Fruit fly (Drosophila melanogaster) whole organism, embryonic: Measurements from ENCODE around the gene CG14668.

Experiments
- Antp ChIP-seq: fragments of 200-800 bp; sonication (Bioruptor generic); optimal IDR thresholded peaks from 3 replicates; lab custom pipeline; 2016; ENCODE audit warnings: missing biosample characterization, missing genetic modification characterization
- Asciz ChIP-seq: fragments of 200-800 bp; sonication (Bioruptor generic); optimal IDR thresholded peaks from 2 replicates; lab custom pipeline; 2017; ENCODE audit warnings: missing biosample characterization, mild to moderate bottlenecking, missing genetic modification characterization, missing genetic modification reagents
- CG10543 ChIP-seq: fragments of 200-800 bp; sonication (Bioruptor generic); optimal IDR thresholded peaks from 3 replicates; lab custom pipeline; 2017; ENCODE audit warnings: missing biosample characterization, mild to moderate bottlenecking, missing genetic modification characterization, moderate library complexity
- CG13624 ChIP-seq: fragments of 200-800 bp; sonication (Bioruptor generic); optimal IDR thresholded peaks from 2 replicates; lab custom pipeline; 2016; ENCODE audit warnings: missing biosample characterization, missing genetic modification characterization
- CG14050 ChIP-seq: fragments of 200-800 bp; sonication (Bioruptor generic); IDR thresholded peaks from 3 replicates; pipeline ENCODE4 v1.3.6; 2022; ENCODE audit warnings: missing biosample characterization, missing genetic modification characterization
- CG15514 ChIP-seq: fragments of 200-800 bp; sonication (Bioruptor generic); optimal IDR thresholded peaks from 3 replicates; lab custom pipeline; 2017; ENCODE audit warnings: missing biosample characterization, missing genetic modification characterization, mild to moderate bottlenecking, moderate library complexity, missing genetic modification reagents
- CG17361 ChIP-seq: fragments of 200-800 bp; sonication (Bioruptor generic); IDR thresholded peaks from 3 replicates; pipeline ENCODE4 v1.3.6; 2022; ENCODE audit warnings: missing biosample characterization, missing genetic modification characterization
- CG1832 ChIP-seq: fragments of 200-800 bp; sonication (Bioruptor generic); optimal IDR thresholded peaks from 2 replicates; lab custom pipeline; 2017; ENCODE audit warnings: missing biosample characterization, mild to moderate bottlenecking, missing genetic modification characterization, inconsistent platforms
- CG2120 ChIP-seq: fragments of 200-800 bp; sonication (Bioruptor generic); optimal IDR thresholded peaks from 3 replicates; lab custom pipeline; 2016; ENCODE audit warnings: missing biosample characterization, missing genetic modification characterization
- CG2129 ChIP-seq: fragments of 200-800 bp; sonication (Bioruptor generic); IDR thresholded peaks from 2 replicates; pipeline ENCODE4 v1.3.6; 2022; ENCODE audit warnings: missing biosample characterization, missing genetic modification characterization; ENCODE audit not compliant: partially characterized antibody
- CG31388 ChIP-seq: fragments of 200-800 bp; sonication (Bioruptor generic); optimal IDR thresholded peaks from 2 replicates; lab custom pipeline; 2016; ENCODE audit warnings: missing biosample characterization, missing genetic modification characterization
- CG3163 ChIP-seq: fragments of 200-800 bp; sonication (Bioruptor generic); optimal IDR thresholded peaks from 3 replicates; lab custom pipeline; 2016; ENCODE audit warnings: missing biosample characterization, missing genetic modification characterization
- CG4328 ChIP-seq: fragments of 200-800 bp; sonication (Bioruptor generic); optimal IDR thresholded peaks from 3 replicates; lab custom pipeline; 2017; ENCODE audit warnings: missing biosample characterization, missing genetic modification reagents, missing genetic modification characterization
- CG4707 ChIP-seq: fragments of 200-800 bp; sonication (Bioruptor generic); optimal IDR thresholded peaks from 2 replicates; lab custom pipeline; 2018; ENCODE audit warnings: missing biosample characterization, mild to moderate bottlenecking, missing genetic modification characterization, moderate library complexity
- CG6654 ChIP-seq: fragments of 200-800 bp; sonication (Bioruptor generic); optimal IDR thresholded peaks from 2 replicates; lab custom pipeline; 2017; ENCODE audit warnings: missing biosample characterization, mild to moderate bottlenecking, missing genetic modification characterization
- CG6689 ChIP-seq: fragments of 200-800 bp; sonication (Bioruptor generic); IDR thresholded peaks from 2 replicates; pipeline ENCODE4 v1.3.6; 2022; ENCODE audit warnings: missing biosample characterization, missing genetic modification characterization
- CG7357 ChIP-seq: fragments of 200-800 bp; sonication (Bioruptor generic); IDR thresholded peaks from 3 replicates; pipeline ENCODE4 v1.3.6; 2022; ENCODE audit warnings: missing biosample characterization, missing genetic modification characterization
- CG8281 ChIP-seq: fragments of 200-800 bp; sonication (Bioruptor generic); optimal IDR thresholded peaks from 2 replicates; lab custom pipeline; 2018; ENCODE audit warnings: missing biosample characterization, mild to moderate bottlenecking, missing genetic modification characterization, moderate library complexity
- CG9215 ChIP-seq: fragments of 200-800 bp; sonication (Bioruptor generic); IDR thresholded peaks from 2 replicates; pipeline ENCODE4 v1.3.6; 2022; ENCODE audit warnings: missing biosample characterization, missing genetic modification characterization
- CrebB ChIP-seq: fragments of 200-800 bp; sonication (Bioruptor generic); optimal IDR thresholded peaks from 3 replicates; lab custom pipeline; 2018; ENCODE audit warnings: missing biosample characterization, mild to moderate bottlenecking, missing genetic modification characterization
- Deaf1 ChIP-seq: fragments of 200-800 bp; optimal IDR thresholded peaks from 3 replicates; lab custom pipeline; 2019; ENCODE audit warnings: missing biosample characterization, mild to moderate bottlenecking, missing genetic modification characterization, moderate library complexity
- Dip2 ChIP-seq: fragments of 200-800 bp; sonication (Bioruptor generic); IDR thresholded peaks from 2 replicates; pipeline ENCODE4 v1.3.6; 2022; ENCODE audit warnings: missing biosample characterization, missing genetic modification characterization
- Dll ChIP-seq: fragments of 200-800 bp; sonication (Bioruptor generic); IDR thresholded peaks from 4 replicates; pipeline ENCODE4 v1.3.6; 2022; ENCODE audit warnings: missing biosample characterization, missing genetic modification characterization; ENCODE audit not compliant: partially characterized antibody
- Dref ChIP-seq: fragments of 200-800 bp; sonication (Bioruptor generic); IDR thresholded peaks from 2 replicates; pipeline ENCODE4 v1.3.6; 2022; ENCODE audit warnings: missing biosample characterization, missing genetic modification characterization
- Mrtf ChIP-seq: fragments of 200-800 bp; sonication (Bioruptor generic); IDR thresholded peaks from 3 replicates; pipeline ENCODE4 v1.3.6; 2022; ENCODE audit warnings: missing biosample characterization, missing genetic modification characterization
- NC2β ChIP-seq: fragments of 200-800 bp; sonication (Bioruptor generic); optimal IDR thresholded peaks from 2 replicates; lab custom pipeline; 2016; ENCODE audit warnings: missing biosample characterization, missing genetic modification characterization
- Sox100B ChIP-seq: fragments of 200-800 bp; sonication (Bioruptor generic); optimal IDR thresholded peaks from 3 replicates; lab custom pipeline; 2018; ENCODE audit warnings: missing biosample characterization, mild to moderate bottlenecking, missing genetic modification characterization
- TFAM ChIP-seq: fragments of 200-800 bp; sonication (Bioruptor generic); optimal IDR thresholded peaks from 2 replicates; lab custom pipeline; 2017; ENCODE audit warnings: missing biosample characterization, missing genetic modification characterization, inconsistent platforms
- ac ChIP-seq: fragments of 200-800 bp; sonication (Bioruptor generic); optimal IDR thresholded peaks from 3 replicates; lab custom pipeline; 2017; ENCODE audit warnings: missing biosample characterization, mild to moderate bottlenecking, missing genetic modification characterization
- ato ChIP-seq: fragments of 200-800 bp; sonication (Bioruptor generic); IDR thresholded peaks from 2 replicates; pipeline ENCODE4 v1.3.6; 2022; ENCODE audit warnings: missing biosample characterization, missing genetic modification characterization; ENCODE audit not compliant: partially characterized antibody
- chif ChIP-seq, 2 experiments: fragments of 200-800 bp; sonication (Bioruptor generic); optimal IDR thresholded peaks; 3 replicates each; lab custom pipeline; 2016; ENCODE audit warnings: missing biosample characterization in 2 of 2, missing genetic modification characterization in 2 of 2
- da ChIP-seq: fragments of 200-800 bp; sonication (Bioruptor generic); optimal IDR thresholded peaks from 2 replicates; lab custom pipeline; 2016; ENCODE audit warnings: missing biosample characterization, missing genetic modification characterization
- ems ChIP-seq: fragments of 200-800 bp; sonication (Bioruptor generic); optimal IDR thresholded peaks from 3 replicates; lab custom pipeline; 2016; ENCODE audit warnings: missing biosample characterization, missing genetic modification characterization
- ewg ChIP-seq: fragments of 200-800 bp; sonication (Bioruptor generic); optimal IDR thresholded peaks from 3 replicates; lab custom pipeline; 2017; ENCODE audit warnings: mild to moderate bottlenecking, missing biosample characterization, missing genetic modification reagents, missing genetic modification characterization
- fu2 ChIP-seq: fragments of 200-800 bp; sonication (Bioruptor generic); optimal IDR thresholded peaks from 2 replicates; lab custom pipeline; 2016; ENCODE audit warnings: missing biosample characterization, missing genetic modification characterization
- nerfin-2 ChIP-seq: fragments of 200-800 bp; sonication (Bioruptor generic); IDR thresholded peaks from 2 replicates; pipeline ENCODE4 v1.3.6; 2022; ENCODE audit warnings: missing biosample characterization, missing genetic modification characterization; ENCODE audit not compliant: partially characterized antibody
- sd ChIP-seq: fragments of 200-800 bp; sonication (Bioruptor generic); optimal IDR thresholded peaks from 3 replicates; lab custom pipeline; 2018; ENCODE audit warnings: missing biosample characterization, mild to moderate bottlenecking, missing genetic modification characterization, moderate library complexity
- sim ChIP-seq: fragments of 200-800 bp; sonication (Bioruptor generic); IDR thresholded peaks from 2 replicates; pipeline ENCODE4 v1.3.6; 2022; ENCODE audit warnings: missing biosample characterization, missing genetic modification characterization
- sima ChIP-seq: fragments of 200-800 bp; sonication (Bioruptor generic); optimal IDR thresholded peaks from 2 replicates; lab custom pipeline; 2016; ENCODE audit warnings: missing biosample characterization, missing genetic modification characterization
- sisA ChIP-seq: fragments of 200-800 bp; sonication (Bioruptor generic); IDR thresholded peaks from 2 replicates; pipeline ENCODE4 v1.3.6; 2022; ENCODE audit warnings: missing biosample characterization, missing genetic modification characterization
- slbo ChIP-seq: fragments of 200-800 bp; sonication (Bioruptor generic); IDR thresholded peaks from 2 replicates; pipeline ENCODE4 v1.3.6; 2022; ENCODE audit warnings: missing biosample characterization, missing genetic modification characterization
- ssp ChIP-seq: fragments of 200-800 bp; sonication (Bioruptor generic); IDR thresholded peaks from 2 replicates; pipeline ENCODE4 v1.3.6; 2022; ENCODE audit warnings: missing biosample characterization, missing genetic modification characterization
- tna ChIP-seq: fragments of 200-800 bp; sonication (Bioruptor generic); IDR thresholded peaks from 2 replicates; pipeline ENCODE4 v1.3.6; 2022; ENCODE audit warnings: missing biosample characterization, missing genetic modification characterization; ENCODE audit not compliant: partially characterized antibody
- unpg ChIP-seq: fragments of 200-800 bp; sonication (Bioruptor generic); optimal IDR thresholded peaks from 3 replicates; lab custom pipeline; 2018; ENCODE audit warnings: missing biosample characterization, mild to moderate bottlenecking, missing genetic modification characterization, moderate library complexity
- usp ChIP-seq: fragments of >200 bp; optimal IDR thresholded peaks from 2 replicates; lab custom pipeline; 2017; ENCODE audit warnings: missing biosample characterization, missing genetic modification characterization
- vfl ChIP-seq: fragments of 200-800 bp; sonication (Bioruptor generic); optimal IDR thresholded peaks from 2 replicates; lab custom pipeline; 2016; ENCODE audit warnings: missing biosample characterization, missing genetic modification characterization
- vnd ChIP-seq: fragments of 200-800 bp; sonication (Bioruptor generic); IDR thresholded peaks from 3 replicates; pipeline ENCODE4 v1.3.6; 2022; ENCODE audit warnings: missing biosample characterization, missing genetic modification characterization; ENCODE audit not compliant: partially characterized antibody

The CG14668 gene

dm6 chr3R:5368170-5368781 is 19.2 kb downstream of the CG14668 start, which contains the start of gene Cerk (continued):
- TF ChIP-seq CG31388: no peak
- peak; percentile 48 for TF ChIP-seq Dref (GFP tag; lab: Robert Waterston, UW)
- TF ChIP-seq NC2β (GFP tag; lab: Kevin White, UChicago): peak; percentile 57
- peak; percentile 57 for TF ChIP-seq nerfin-2
- peak; percentile 23 for TF ChIP-seq unpg (GFP tag; lab: Kevin White, UChicago)
- TF ChIP-seq ems (GFP tag; lab: Kevin White, UChicago): peak; percentile 24
- 0 out of 3 replicates have a peak, but pooled peaks have one; percentile 21 for TF ChIP-seq Mrtf (GFP tag; lab: Robert Waterston, UW)
- no peak for TF ChIP-seq CG1832
- no peak for TF ChIP-seq sima
- TF ChIP-seq tna (GFP tag; lab: Robert Waterston, UW): peak; percentile 17; the same call in 1 of the 2 replicates
- peak; percentile 41 for TF ChIP-seq sd (tag; lab: Kevin White, UChicago)
- peak; percentile 38 for TF ChIP-seq Antp
- peak; percentile 3 for TF ChIP-seq da
- TF ChIP-seq CG6654 (GFP tag; lab: Kevin White, UChicago): peak; percentile 41
- no peak for TF ChIP-seq TFAM (GFP tag; lab: Kevin White, UChicago)
- no peak for TF ChIP-seq Deaf1
- TF ChIP-seq Dll (GFP tag; lab: Robert Waterston, UW): peak; percentile 58; the same call in 3 of the 4 replicates
- TF ChIP-seq usp (GFP tag; lab: Kevin White, UChicago): no peak
- no peak for TF ChIP-seq CG10543 (GFP tag; lab: Kevin White, UChicago)
- TF ChIP-seq slbo (GFP tag; lab: Robert Waterston, UW): peak; percentile 62; the same call in 1 of the 2 replicates
- no peak for TF ChIP-seq ac (GFP tag; lab: Kevin White, UChicago)
- no peak for TF ChIP-seq Dip2 (GFP tag; lab: Robert Waterston, UW)
- TF ChIP-seq CG3163 (GFP tag; lab: Kevin White, UChicago): peak; percentile 28
- TF ChIP-seq CG9215: 0 out of 2 replicates have a peak, but pooled peaks have one; percentile 9
- TF ChIP-seq CG2120 (GFP tag; lab: Kevin White, UChicago): peak; percentile 64
- TF ChIP-seq vfl (GFP tag; lab: Kevin White, UChicago): no peak
- no peak for TF ChIP-seq CG8281 (tag; lab: Kevin White, UChicago)
- 0 out of 2 replicates have a peak, but pooled peaks have one; percentile 28 for TF ChIP-seq ato
- TF ChIP-seq Asciz (GFP tag; lab: Kevin White, UChicago): no peak
- 0 out of 3 replicates have a peak, but pooled peaks have one; percentile 25 for TF ChIP-seq CG17361
- TF ChIP-seq vnd (GFP tag; lab: Robert Waterston, UW): no peak
- TF ChIP-seq sisA (GFP tag; lab: Robert Waterston, UW): peak; percentile 17; the same call in 1 of the 2 replicates
- TF ChIP-seq ewg: no peak
- TF ChIP-seq CG15514 (GFP tag; lab: Kevin White, UChicago): peak; percentile 75
- peak; percentile 81 for TF ChIP-seq ssp (GFP tag; lab: Robert Waterston, UW)
- peak; percentile 41 for TF ChIP-seq CG13624 (GFP tag; lab: Kevin White, UChicago)
- TF ChIP-seq CG14050: no peak
- TF ChIP-seq CG4328: no peak
- no peak for TF ChIP-seq CG2129 (GFP tag; lab: Robert Waterston, UW)
- peak in 1 of 2 experiments; percentile 30 for TF ChIP-seq chif (GFP tag; optimal IDR thresholded peaks at IDR 0.05; lab: Kevin White, UChicago)
- TF ChIP-seq Sox100B (GFP tag; lab: Kevin White, UChicago): no peak
- peak; percentile 32 for TF ChIP-seq CG4707
- TF ChIP-seq CrebB (tag; lab: Kevin White, UChicago): peak; percentile 6
- no peak for TF ChIP-seq fu2 (GFP tag; lab: Kevin White, UChicago)
- TF ChIP-seq sim: no peak
- TF ChIP-seq CG6689 (GFP tag; lab: Robert Waterston, UW): no peak
- 0 out of 3 replicates have a peak, but pooled peaks have one; percentile 22 for TF ChIP-seq CG7357 (GFP tag; lab: Robert Waterston, UW)
